Fruit fly (Drosophila melanogaster) whole organism, adult: Measurements from ENCODE around the gene Ten-a.
"Not testable (repeated sequence)": the region's sequence is repeated elsewhere in the genome, so short reads cannot be mapped to it uniquely, and the experiment has no call there.

Experiments used
- CG11617 ChIP-seq: fragments of 200-800 bp; sonication (Bioruptor generic); optimal IDR thresholded peaks from 2 replicates; lab custom pipeline; 2017; ENCODE audit warnings: mild to moderate bottlenecking, missing biosample characterization, missing genetic modification reagents, missing genetic modification characterization
- CG12768 ChIP-seq: fragments of 200-800 bp; sonication (Bioruptor generic); optimal IDR thresholded peaks from 2 replicates; lab custom pipeline; 2017; ENCODE audit warnings: missing biosample characterization, missing genetic modification characterization, mild to moderate bottlenecking, moderate library complexity, missing genetic modification reagents
- CG14711 ChIP-seq: fragments of 200-800 bp; sonication (Bioruptor generic); optimal IDR thresholded peaks from 2 replicates; lab custom pipeline; 2018; ENCODE audit warnings: missing biosample characterization, mild to moderate bottlenecking, missing genetic modification characterization, moderate library complexity
- CG1620 ChIP-seq: fragments of 200-800 bp; sonication (Bioruptor generic); optimal IDR thresholded peaks from 2 replicates; lab custom pipeline; 2016; ENCODE audit warnings: missing biosample characterization, missing genetic modification characterization
- CG33017 ChIP-seq: fragments of 200-800 bp; sonication (Bioruptor generic); optimal IDR thresholded peaks from 2 replicates; lab custom pipeline; 2018; ENCODE audit warnings: missing biosample characterization, mild to moderate bottlenecking, missing genetic modification characterization, moderate library complexity
- CG5204 ChIP-seq: fragments of 200-800 bp; sonication (Bioruptor generic); optimal IDR thresholded peaks from 2 replicates; lab custom pipeline; 2016; ENCODE audit warnings: missing biosample characterization, missing genetic modification characterization
- CG7045 ChIP-seq: fragments of 200-800 bp; sonication (Bioruptor generic); optimal IDR thresholded peaks from 2 replicates; lab custom pipeline; 2017; ENCODE audit warnings: missing biosample characterization, mild to moderate bottlenecking, missing genetic modification characterization
- CG7101 ChIP-seq: fragments of 200-800 bp; sonication (Bioruptor generic); optimal IDR thresholded peaks from 2 replicates; lab custom pipeline; 2018; ENCODE audit warnings: missing biosample characterization, mild to moderate bottlenecking, missing genetic modification characterization, moderate library complexity
- Clk ChIP-seq: fragments of 200-800 bp; sonication (Bioruptor generic); optimal IDR thresholded peaks from 2 replicates; lab custom pipeline; 2017; ENCODE audit warnings: missing biosample characterization, missing genetic modification characterization
- Crg-1 ChIP-seq: fragments of 200-800 bp; sonication (Bioruptor generic); optimal IDR thresholded peaks from 2 replicates; lab custom pipeline; 2016; ENCODE audit warnings: missing biosample characterization, missing genetic modification characterization
- Hr96 ChIP-seq: fragments of 200-800 bp; sonication (Bioruptor generic); optimal IDR thresholded peaks from 2 replicates; lab custom pipeline; 2016; ENCODE audit warnings: missing biosample characterization, missing genetic modification characterization
- Mnt ChIP-seq: fragments of 200-800 bp; sonication (Bioruptor generic); optimal IDR thresholded peaks from 2 replicates; lab custom pipeline; 2016; ENCODE audit warnings: missing biosample characterization, mild to moderate bottlenecking, missing genetic modification characterization
- bab1 ChIP-seq: fragments of 200-800 bp; sonication (Bioruptor generic); optimal IDR thresholded peaks from 3 replicates; lab custom pipeline; 2019; ENCODE audit warnings: missing biosample characterization, mild to moderate bottlenecking, missing genetic modification characterization, moderate library complexity
- cic ChIP-seq: fragments of 200-800 bp; sonication (Bioruptor generic); optimal IDR thresholded peaks from 2 replicates; lab custom pipeline; 2017; ENCODE audit warnings: missing biosample characterization, mild to moderate bottlenecking, missing genetic modification characterization, moderate library complexity
- cnc ChIP-seq, 2 experiments: fragments of >200 bp; optimal IDR thresholded peaks; 2 replicates each; lab custom pipeline; 2017
- kay ChIP-seq: fragments of 200-800 bp; sonication (Bioruptor generic); peaks from one replicate; lab custom pipeline; 2016; ENCODE audit warnings: missing biosample characterization, missing genetic modification characterization, borderline replicate concordance
- ovo ChIP-seq: fragments of 200-800 bp; sonication (Bioruptor generic); optimal IDR thresholded peaks from 2 replicates; lab custom pipeline; 2016; ENCODE audit warnings: missing biosample characterization, missing genetic modification characterization
- pad ChIP-seq: fragments of 200-800 bp; sonication (Bioruptor generic); optimal IDR thresholded peaks from 3 replicates; lab custom pipeline; 2017; ENCODE audit warnings: missing biosample characterization, missing genetic modification characterization, mild to moderate bottlenecking, moderate library complexity, missing genetic modification reagents
- tj ChIP-seq: fragments of 200-800 bp; sonication (Bioruptor generic); optimal IDR thresholded peaks from 3 replicates; lab custom pipeline; 2017; ENCODE audit warnings: missing biosample characterization, mild to moderate bottlenecking, missing genetic modification characterization, moderate library complexity
- toe ChIP-seq: fragments of 200-800 bp; sonication (Bioruptor generic); optimal IDR thresholded peaks from 2 replicates; lab custom pipeline; 2016; ENCODE audit warnings: missing biosample characterization, missing genetic modification characterization

The Ten-a gene

DNA sequence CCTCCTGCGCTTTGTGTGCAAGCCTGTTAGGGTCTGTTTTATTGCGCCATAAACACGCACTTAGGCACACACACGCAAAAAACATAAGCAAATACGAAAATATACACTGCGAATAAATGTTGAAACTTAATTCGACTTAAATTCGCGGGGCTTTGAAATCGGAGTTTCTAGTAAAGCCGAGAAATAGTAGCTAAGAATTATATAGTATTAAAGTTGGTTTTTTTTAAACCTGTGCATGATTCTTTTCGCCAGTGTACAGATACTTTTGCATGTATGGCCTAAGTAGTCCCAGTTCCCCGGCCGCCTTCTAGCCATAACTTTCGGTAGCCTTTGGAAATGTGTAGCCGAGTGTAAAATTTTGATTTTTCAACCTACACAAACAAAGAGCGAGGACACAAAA is 40.9 kb downstream of the Ten-a start:
- TF ChIP-seq CG5204 (GFP tag; lab: Kevin White, UChicago), result no peak
- no peak for TF ChIP-seq CG14711 (tag; lab: Kevin White, UChicago)
- no peak for TF ChIP-seq cnc (optimal IDR thresholded peaks at IDR 0.05; lab: Kevin White, UChicago)
- TF ChIP-seq bab1, result no peak

dm6 chrX:12085694-12086093 is 42.2 kb downstream of the Ten-a start:
- TF ChIP-seq CG12768 (GFP tag; lab: Kevin White, UChicago) (no peak), Hr96 (GFP tag; lab: Kevin White, UChicago) (no peak), CG33017 (no peak), CG1620 (no peak), Mnt (GFP tag; lab: Kevin White, UChicago) (no peak), Crg-1 (GFP tag; lab: Kevin White, UChicago) (no peak), bab1 (no peak), toe (GFP tag; lab: Kevin White, UChicago) (no peak), CG7045 (GFP tag; lab: Kevin White, UChicago) (no peak), Clk (GFP tag; lab: Kevin White, UChicago) (no peak), CG5204 (GFP tag; lab: Kevin White, UChicago) (no peak), tj (GFP tag; lab: Kevin White, UChicago) (no peak), pad (GFP tag; lab: Kevin White, UChicago) (no peak)

- TF ChIP-seq CG14711 (tag; lab: Kevin White, UChicago); pad (GFP tag; lab: Kevin White, UChicago); ovo (GFP tag; lab: Kevin White, UChicago): not testable (repeated sequence)
These were observed 43.4 kb downstream of the Ten-a start, which contains the start of gene CG15734 for dm6 chrX:12086925-12087324. CG15734 (minus strand) TSS chrX:12087025.

DNA sequence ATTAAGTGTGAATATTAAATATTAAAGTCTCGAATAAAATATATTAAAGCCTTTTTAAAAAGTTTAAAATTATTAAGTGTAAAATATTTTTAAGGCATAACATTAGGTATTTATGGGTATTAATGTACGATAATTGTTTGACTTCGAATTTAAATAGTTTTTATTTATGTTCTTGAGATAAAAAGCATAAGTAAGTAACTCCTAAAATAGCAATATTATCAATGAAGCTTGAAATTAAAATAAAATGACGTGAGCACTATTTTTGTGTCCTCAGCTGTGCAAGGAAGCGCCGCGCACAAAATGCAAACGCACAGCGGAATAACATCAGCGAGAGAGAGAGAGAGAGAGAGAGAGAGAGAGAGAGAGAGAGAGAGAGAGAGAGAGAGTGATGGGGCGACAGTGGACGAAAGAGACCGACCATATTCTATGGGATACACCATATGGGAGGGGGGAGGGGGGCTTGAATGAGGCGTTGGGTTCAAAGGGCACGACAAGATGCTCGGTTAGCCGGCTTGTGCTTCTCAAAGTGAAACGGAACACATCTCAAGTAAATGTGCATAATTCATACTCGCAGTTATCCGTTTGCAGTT is 46.8 kb downstream of the Ten-a start:
- TF ChIP-seq kay (no peak), CG7101 (tag; lab: Kevin White, UChicago) (no peak), Mnt (GFP tag; lab: Kevin White, UChicago) (no peak), cnc (optimal IDR thresholded peaks at IDR 0.05; lab: Kevin White, UChicago) (no peak), CG5204 (GFP tag; lab: Kevin White, UChicago) (no peak), ovo (GFP tag; lab: Kevin White, UChicago) (no peak)

DNA sequence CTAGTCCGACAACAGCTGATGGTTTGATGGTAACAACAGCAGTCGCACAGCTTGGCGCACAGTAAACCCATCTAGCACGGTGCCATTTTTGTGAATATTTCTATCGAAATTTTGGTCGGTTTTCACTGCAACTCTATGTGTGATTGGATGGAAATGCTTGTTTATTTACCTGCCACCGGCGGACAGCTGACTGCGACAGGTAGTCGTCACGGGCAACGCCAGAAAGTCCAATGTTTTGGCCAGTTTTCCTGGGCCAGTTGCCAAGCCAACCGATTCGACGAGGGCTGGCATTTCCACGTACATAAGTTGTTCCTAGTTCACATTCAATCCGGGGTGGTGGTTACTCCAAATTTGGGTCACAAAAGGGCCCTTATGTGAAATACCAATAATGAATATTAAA is 60.2 kb downstream of the Ten-a start, which contains the start of gene CG11356:
Gene CG11356, minus strand, starts transcription at position 101 of the 400 bp plus-strand sequence.
- no peak for TF ChIP-seq cnc (optimal IDR thresholded peaks at IDR 0.05; lab: Kevin White, UChicago)
- TF ChIP-seq CG14711 (tag; lab: Kevin White, UChicago), result no peak
- no peak for TF ChIP-seq CG1620
- no peak for TF ChIP-seq Hr96 (GFP tag; lab: Kevin White, UChicago)
- TF ChIP-seq tj (GFP tag; lab: Kevin White, UChicago), result no peak
- TF ChIP-seq CG33017, result no peak
- TF ChIP-seq Mnt (GFP tag; lab: Kevin White, UChicago), result no peak
- no peak for TF ChIP-seq CG12768 (GFP tag; lab: Kevin White, UChicago)
- no peak for TF ChIP-seq toe (GFP tag; lab: Kevin White, UChicago)
- TF ChIP-seq CG5204 (GFP tag; lab: Kevin White, UChicago), result no peak
- TF ChIP-seq CG7101 (tag; lab: Kevin White, UChicago), result no peak
- no peak for TF ChIP-seq Clk (GFP tag; lab: Kevin White, UChicago)
- no peak for TF ChIP-seq pad (GFP tag; lab: Kevin White, UChicago)
- TF ChIP-seq CG7045 (GFP tag; lab: Kevin White, UChicago), result no peak
- no peak for TF ChIP-seq Crg-1 (GFP tag; lab: Kevin White, UChicago)

- TF ChIP-seq CG1620 (no peak), Mnt (GFP tag; lab: Kevin White, UChicago) (no peak), cnc (optimal IDR thresholded peaks at IDR 0.05; lab: Kevin White, UChicago) (no peak), CG14711 (tag; lab: Kevin White, UChicago) (no peak), CG11617 (GFP tag; lab: Kevin White, UChicago) (no peak)
These were observed 60.7 kb downstream of the Ten-a start for dm6 chrX:12104219-12104618.

dm6 chrX:12106900-12107299 is 63.4 kb downstream of the Ten-a start, which contains the start of gene CG2750:
CG2750 (plus strand) TSS chrX:12107200.
- no peak for TF ChIP-seq CG11617 (GFP tag; lab: Kevin White, UChicago)
- TF ChIP-seq Hr96 (GFP tag; lab: Kevin White, UChicago), result no peak
- TF ChIP-seq CG7045 (GFP tag; lab: Kevin White, UChicago), result no peak
- no peak for TF ChIP-seq ovo (GFP tag; lab: Kevin White, UChicago)
- no peak for TF ChIP-seq CG1620
- no peak for TF ChIP-seq kay
- no peak for TF ChIP-seq CG33017

- TF ChIP-seq CG5204 (GFP tag; lab: Kevin White, UChicago) (no peak), CG7045 (GFP tag; lab: Kevin White, UChicago) (no peak), cnc (optimal IDR thresholded peaks at IDR 0.05; lab: Kevin White, UChicago) (no peak), CG33017 (no peak), ovo (GFP tag; lab: Kevin White, UChicago) (no peak), tj (GFP tag; lab: Kevin White, UChicago) (no peak), CG11617 (GFP tag; lab: Kevin White, UChicago) (no peak), Hr96 (GFP tag; lab: Kevin White, UChicago) (no peak), CG7101 (tag; lab: Kevin White, UChicago) (no peak), CG14711 (tag; lab: Kevin White, UChicago) (no peak), Crg-1 (GFP tag; lab: Kevin White, UChicago) (no peak), CG1620 (no peak), CG12768 (GFP tag; lab: Kevin White, UChicago) (no peak), Clk (GFP tag; lab: Kevin White, UChicago) (no peak), pad (GFP tag; lab: Kevin White, UChicago) (no peak), Mnt (GFP tag; lab: Kevin White, UChicago) (no peak), cic (GFP tag; lab: Kevin White, UChicago) (no peak), bab1 (no peak), kay (no peak)
These were observed 75.9 kb downstream of the Ten-a start for dm6 chrX:12119349-12119748.
